Worm (Caenorhabditis elegans): ENCODE data around the gene aak-2.
A peak's percentile ranks its signal among the peaks of the same experiment; 100 is the strongest.

The aak-2 gene

ce11 chrX:16787152-16787551 is 8.7 kb upstream of the aak-2 start:
- no peak for TF ChIP-seq nhr-21 (tag; optimal IDR thresholded peaks at IDR 0.05)
- no peak for TF ChIP-seq ztf-4 (tag; optimal IDR thresholded peaks at IDR 0.05)
- TF ChIP-seq nhr-25 (tag; optimal IDR thresholded peaks at IDR 0.05) = no peak
- no peak for TF ChIP-seq zag-1 (tag; optimal IDR thresholded peaks at IDR 0.05)
- no peak for TF ChIP-seq elt-3 (tag; optimal IDR thresholded peaks at IDR 0.05)
- no peak for TF ChIP-seq peb-1 (tag; optimal IDR thresholded peaks at IDR 0.05)
- no peak for TF ChIP-seq lin-13 (GFP tag; optimal IDR thresholded peaks at IDR 0.05)
- TF ChIP-seq unc-62 (GFP tag; optimal IDR thresholded peaks at IDR 0.05) = no peak
- no peak for TF ChIP-seq ceh-82 (tag; optimal IDR thresholded peaks at IDR 0.05)
- TF ChIP-seq dmd-4 (tag; optimal IDR thresholded peaks at IDR 0.05) = no peak
- TF ChIP-seq alr-1 (tag; optimal IDR thresholded peaks at IDR 0.05) = no peak
- no peak for TF ChIP-seq sem-4 (tag; optimal IDR thresholded peaks at IDR 0.05)
- no peak for TF ChIP-seq lsy-2 (tag; optimal IDR thresholded peaks at IDR 0.05)
- TF ChIP-seq sma-9 (GFP tag; optimal IDR thresholded peaks at IDR 0.05) = no peak
- no peak for TF ChIP-seq sma-9 (tag; optimal IDR thresholded peaks at IDR 0.05)
- TF ChIP-seq nhr-11 (tag; optimal IDR thresholded peaks at IDR 0.05) = no peak
- no peak for TF ChIP-seq ztf-1 (GFP tag; conservative IDR thresholded peaks at IDR 0.05)

- TF ChIP-seq lsy-2 (tag; optimal IDR thresholded peaks at IDR 0.05) = no peak
- no peak for TF ChIP-seq unc-62 (GFP tag; optimal IDR thresholded peaks at IDR 0.05)
- no peak for TF ChIP-seq C34F6.9 (tag; optimal IDR thresholded peaks at IDR 0.05)
- no peak for TF ChIP-seq Y55F3AM.14 (GFP tag; optimal IDR thresholded peaks at IDR 0.05)
- no peak for TF ChIP-seq sma-3 (GFP tag; optimal IDR thresholded peaks at IDR 0.05)
- no peak for TF ChIP-seq elt-1 (tag; optimal IDR thresholded peaks at IDR 0.05)
- TF ChIP-seq dmd-4 (tag; optimal IDR thresholded peaks at IDR 0.05) = no peak
- TF ChIP-seq nhr-6 (tag; optimal IDR thresholded peaks at IDR 0.05) = no peak
- TF ChIP-seq blmp-1 (tag; optimal IDR thresholded peaks at IDR 0.05; ENCODE audit: insufficient read depth) = no peak
- TF ChIP-seq crh-2 (tag; optimal IDR thresholded peaks at IDR 0.05) = no peak
- no peak for TF ChIP-seq nhr-129 (tag; optimal IDR thresholded peaks at IDR 0.05)
- no peak for TF ChIP-seq skn-1 (tag; optimal IDR thresholded peaks at IDR 0.05)
- TF ChIP-seq ztf-4 (tag; optimal IDR thresholded peaks at IDR 0.05) = no peak
Observed at ce11 chrX:16792700-16793176, 3.1 kb upstream of the aak-2 start, which contains the start of gene got-1.2. Gene got-1.2, minus strand, starts transcription at chrX:16793126.

DNA sequence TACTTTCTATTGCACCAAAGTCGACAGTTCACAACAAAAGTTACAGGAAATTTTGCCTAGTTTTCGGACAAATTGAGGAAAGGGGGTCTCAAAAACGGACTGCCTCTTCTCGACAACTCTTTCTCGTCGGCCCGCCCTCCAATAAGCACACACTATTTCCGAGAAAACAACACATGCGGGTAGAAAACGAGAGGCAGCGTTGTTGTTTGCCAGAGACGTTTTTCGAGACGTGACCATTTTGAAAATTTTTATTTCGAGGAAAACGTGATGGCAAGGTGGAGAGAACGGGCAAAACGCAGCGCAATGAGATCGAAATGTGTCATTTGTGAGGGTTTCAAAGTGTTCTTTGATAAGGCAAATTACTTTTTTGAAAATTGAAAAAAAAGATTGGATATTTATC is 2.4 kb upstream of the aak-2 start:
- TF ChIP-seq ztf-1 (GFP tag; conservative IDR thresholded peaks at IDR 0.05) = no peak
- TF ChIP-seq nhr-12 (tag; optimal IDR thresholded peaks at IDR 0.05) = no peak
- no peak for TF ChIP-seq mab-5 (tag; optimal IDR thresholded peaks at IDR 0.05)
- TF ChIP-seq snpc-4 (tag; optimal IDR thresholded peaks at IDR 0.05) = no peak
- no peak for TF ChIP-seq nhr-11 (tag; optimal IDR thresholded peaks at IDR 0.05)
- TF ChIP-seq unc-62 (GFP tag; optimal IDR thresholded peaks at IDR 0.05) = no peak
- no peak for TF ChIP-seq nhr-6 (tag; optimal IDR thresholded peaks at IDR 0.05)
- TF ChIP-seq nhr-237 (tag; optimal IDR thresholded peaks at IDR 0.05) = no peak
- TF ChIP-seq sma-9 (GFP tag; optimal IDR thresholded peaks at IDR 0.05) = peak; percentile 61
- TF ChIP-seq sma-9 (tag; optimal IDR thresholded peaks at IDR 0.05) = no peak
- TF ChIP-seq nhr-21 (tag; optimal IDR thresholded peaks at IDR 0.05) = peak; percentile 49
- TF ChIP-seq lin-39 (tag; optimal IDR thresholded peaks at IDR 0.05) = no peak
- no peak for TF ChIP-seq crh-2 (tag; optimal IDR thresholded peaks at IDR 0.05)
- TF ChIP-seq zag-1 (tag; optimal IDR thresholded peaks at IDR 0.05) = no peak
- TF ChIP-seq lsy-2 (tag; optimal IDR thresholded peaks at IDR 0.05) = peak in 1 of 2 experiments; percentile 27
- no peak for TF ChIP-seq ama-1 (optimal IDR thresholded peaks at IDR 0.05)
- no peak for TF ChIP-seq dmd-4 (tag; optimal IDR thresholded peaks at IDR 0.05)
- TF ChIP-seq mdl-1 (tag; optimal IDR thresholded peaks at IDR 0.05) = peak in 1 of 2 experiments; percentile 7
- no peak for TF ChIP-seq nhr-25 (tag; optimal IDR thresholded peaks at IDR 0.05)
- TF ChIP-seq blmp-1 (tag; optimal IDR thresholded peaks at IDR 0.05; ENCODE audit: insufficient read depth) = no peak
- TF ChIP-seq lin-13 (GFP tag; optimal IDR thresholded peaks at IDR 0.05) = no peak
- TF ChIP-seq Y55F3AM.14 (GFP tag; optimal IDR thresholded peaks at IDR 0.05) = no peak
- no peak for TF ChIP-seq ZK546.5 (tag; optimal IDR thresholded peaks at IDR 0.05)
- no peak for TF ChIP-seq mbf-1 (tag; optimal IDR thresholded peaks at IDR 0.05)
- TF ChIP-seq gmeb-1 (tag; optimal IDR thresholded peaks at IDR 0.05) = no peak
- no peak for TF ChIP-seq aly-2 (tag; optimal IDR thresholded peaks at IDR 0.05)
- no peak for TF ChIP-seq skn-1 (tag; optimal IDR thresholded peaks at IDR 0.05)
- peak; percentile 4 for TF ChIP-seq F13H6.1 (tag; optimal IDR thresholded peaks at IDR 0.05)
- TF ChIP-seq peb-1 (tag; optimal IDR thresholded peaks at IDR 0.05) = no peak
- no peak for TF ChIP-seq ztf-11 (tag; optimal IDR thresholded peaks at IDR 0.05)
- no peak for TF ChIP-seq ceh-82 (tag; optimal IDR thresholded peaks at IDR 0.05)
- no peak for TF ChIP-seq nhr-23 (tag; optimal IDR thresholded peaks at IDR 0.05)
- no peak for TF ChIP-seq fos-1 (tag; optimal IDR thresholded peaks at IDR 0.05)
- no peak for TF ChIP-seq sem-4 (tag; optimal IDR thresholded peaks at IDR 0.05)
- TF ChIP-seq sma-3 (GFP tag; optimal IDR thresholded peaks at IDR 0.05) = no peak
- no peak for TF ChIP-seq elt-1 (tag; optimal IDR thresholded peaks at IDR 0.05)
- no peak for TF ChIP-seq alr-1 (tag; optimal IDR thresholded peaks at IDR 0.05)
- peak; percentile 78 for TF ChIP-seq nhr-129 (tag; optimal IDR thresholded peaks at IDR 0.05)
- TF ChIP-seq C34F6.9 (tag; optimal IDR thresholded peaks at IDR 0.05) = peak; percentile 34
- no peak for TF ChIP-seq unc-39 (tag; optimal IDR thresholded peaks at IDR 0.05)
- peak; percentile 60 for TF ChIP-seq lin-11 (tag; optimal IDR thresholded peaks at IDR 0.05)
- TF ChIP-seq ztf-4 (tag; optimal IDR thresholded peaks at IDR 0.05) = no peak
- TF ChIP-seq nhr-77 (tag; optimal IDR thresholded peaks at IDR 0.05) = no peak
- no peak for TF ChIP-seq R02D3.7 (tag; optimal IDR thresholded peaks at IDR 0.05)
- no peak for TF ChIP-seq ceh-16 (tag; optimal IDR thresholded peaks at IDR 0.05)
- TF ChIP-seq nhr-10 (tag; optimal IDR thresholded peaks at IDR 0.05) = no peak
- TF ChIP-seq elt-3 (tag; optimal IDR thresholded peaks at IDR 0.05) = no peak
